Fruit fly (Drosophila melanogaster): ENCODE results near the gene CG43131.

CG43131 gene

dm6 chr3R:5094288-5094687 is 14.7 kb downstream of the CG43131 start:
- TF ChIP-seq woc (GFP tag; optimal IDR thresholded peaks at IDR 0.05) (no peak), h (GFP tag; optimal IDR thresholded peaks at IDR 0.05) (no peak), dsf (GFP tag; optimal IDR thresholded peaks at IDR 0.05; ENCODE audit: borderline replicate concordance) (no peak), pan (optimal IDR thresholded peaks at IDR 0.05) (no peak), Dfd (GFP tag; optimal IDR thresholded peaks at IDR 0.05) (no peak), jim (GFP tag; optimal IDR thresholded peaks at IDR 0.05) (no peak), Jra (GFP tag; optimal IDR thresholded peaks at IDR 0.05) (no peak), Hnf4 (GFP tag; optimal IDR thresholded peaks at IDR 0.05) (no peak), Mio (GFP tag; optimal IDR thresholded peaks at IDR 0.05) (no peak)

DNA sequence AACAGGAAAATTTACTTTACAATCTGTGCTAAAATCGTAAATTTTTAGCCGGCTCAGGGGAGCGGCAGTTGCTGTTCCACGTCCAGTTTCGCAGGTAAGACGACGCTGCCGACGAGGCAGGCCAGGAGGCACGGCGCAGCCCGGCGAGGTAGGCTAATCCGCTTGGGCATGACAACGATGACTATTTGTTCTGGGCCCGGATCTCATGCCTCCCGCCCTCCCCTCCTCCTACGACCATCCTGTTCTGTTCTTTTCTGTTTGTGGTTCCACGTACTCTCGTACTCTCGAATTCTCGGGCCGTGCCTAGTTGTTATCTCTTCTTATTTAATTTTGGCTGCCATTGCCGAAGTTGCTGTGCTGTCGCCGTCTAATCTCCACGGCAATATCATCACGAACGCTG is 18.7 kb downstream of the CG43131 start:
- TF ChIP-seq Hnf4 (GFP tag; optimal IDR thresholded peaks at IDR 0.05) (no peak), sage (GFP tag; optimal IDR thresholded peaks at IDR 0.05) (no peak), br (GFP tag; optimal IDR thresholded peaks at IDR 0.05) (no peak), CG32264 (GFP tag; optimal IDR thresholded peaks at IDR 0.05) (no peak), fru (GFP tag; optimal IDR thresholded peaks at IDR 0.05) (no peak)

DNA sequence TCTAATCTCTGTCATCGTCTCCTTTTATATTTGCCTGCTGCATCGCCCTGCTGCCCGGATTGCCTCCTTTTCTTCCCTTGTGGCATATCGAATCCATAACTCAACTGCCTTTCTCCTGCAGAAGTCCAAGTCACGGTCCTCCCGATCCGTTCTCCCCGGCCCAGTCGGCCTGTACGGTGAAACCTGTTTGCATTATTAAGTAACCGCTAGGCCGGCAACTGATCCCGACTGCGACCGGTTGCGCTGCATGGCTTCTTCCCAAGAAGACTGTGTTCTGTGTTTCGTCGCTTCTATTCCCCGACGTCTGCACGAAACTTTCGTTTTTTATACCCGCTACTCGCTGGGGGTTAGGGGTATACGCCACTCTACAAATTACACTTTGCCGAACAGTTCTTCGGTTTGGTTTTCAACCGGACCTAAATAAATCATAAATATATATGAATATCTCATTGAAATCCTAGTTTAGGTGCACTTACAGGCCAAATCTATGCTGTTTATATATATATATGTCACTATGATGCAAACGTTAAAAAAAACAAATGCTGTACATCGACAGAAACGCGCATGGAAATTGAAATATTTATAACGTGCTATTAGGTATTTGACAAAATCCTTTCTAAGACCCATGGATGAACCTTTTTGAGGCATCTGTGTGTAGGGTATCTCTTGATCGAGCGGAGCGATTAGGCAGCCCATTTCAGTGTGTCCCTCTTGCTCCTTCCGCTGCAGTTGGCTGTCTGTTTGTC is 19.3 kb downstream of the CG43131 start:
- TF ChIP-seq Dfd (GFP tag; optimal IDR thresholded peaks at IDR 0.05) = no peak
- TF ChIP-seq OdsH (GFP tag; optimal IDR thresholded peaks at IDR 0.05) = peak; percentile 50
- TF ChIP-seq dl (GFP tag; optimal IDR thresholded peaks at IDR 0.05; ENCODE audit: insufficient read depth in 1 of 2, partially characterized antibody in 2 of 2) = no peak
- TF ChIP-seq brk (GFP tag; optimal IDR thresholded peaks at IDR 0.05) = peak; percentile 56
- TF ChIP-seq Hnf4 (GFP tag; optimal IDR thresholded peaks at IDR 0.05) = no peak
- no peak for TF ChIP-seq pan (optimal IDR thresholded peaks at IDR 0.05)
- peak; percentile 50 for TF ChIP-seq dmrt93B (GFP tag; optimal IDR thresholded peaks at IDR 0.05)
- no peak for TF ChIP-seq Jra (GFP tag; optimal IDR thresholded peaks at IDR 0.05)
- TF ChIP-seq h (GFP tag; optimal IDR thresholded peaks at IDR 0.05) = peak; percentile 55
- no peak for TF ChIP-seq Abd-B (GFP tag; optimal IDR thresholded peaks at IDR 0.05)
- TF ChIP-seq Vsx2 (GFP tag; optimal IDR thresholded peaks at IDR 0.05; ENCODE audit: partially characterized antibody) = peak; percentile 33
- no peak for TF ChIP-seq Hr78 (GFP tag; optimal IDR thresholded peaks at IDR 0.05)
- peak; percentile 31 for TF ChIP-seq HLH106 (tag; optimal IDR thresholded peaks at IDR 0.05)
- TF ChIP-seq CG9705 (GFP tag; optimal IDR thresholded peaks at IDR 0.05) = no peak
- TF ChIP-seq woc (GFP tag; optimal IDR thresholded peaks at IDR 0.05) = peak; percentile 51
- no peak for TF ChIP-seq Mio (GFP tag; optimal IDR thresholded peaks at IDR 0.05)
- TF ChIP-seq tai (GFP tag; optimal IDR thresholded peaks at IDR 0.05) = no peak
- TF ChIP-seq psq (GFP tag; optimal IDR thresholded peaks at IDR 0.05) = peak; percentile 52
- TF ChIP-seq CG32264 (GFP tag; optimal IDR thresholded peaks at IDR 0.05) = no peak
- no peak for TF ChIP-seq GATAd (GFP tag; optimal IDR thresholded peaks at IDR 0.05)
- TF ChIP-seq ey (GFP tag; optimal IDR thresholded peaks at IDR 0.05) = peak; percentile 44
- peak; percentile 29 for TF ChIP-seq sage (GFP tag; optimal IDR thresholded peaks at IDR 0.05)
- peak; percentile 65 for TF ChIP-seq fru (GFP tag; optimal IDR thresholded peaks at IDR 0.05)
- TF ChIP-seq foxo (GFP tag; optimal IDR thresholded peaks at IDR 0.05) = peak in 1 of 2 experiments; percentile 61
- TF ChIP-seq CrebA (GFP tag; optimal IDR thresholded peaks at IDR 0.05; ENCODE audit: borderline replicate concordance) = no peak
- no peak for TF ChIP-seq N (GFP tag; optimal IDR thresholded peaks at IDR 0.05)
- TF ChIP-seq Sp1 (GFP tag; optimal IDR thresholded peaks at IDR 0.05) = peak; percentile 27
- no peak for TF ChIP-seq jim (GFP tag; optimal IDR thresholded peaks at IDR 0.05)
- TF ChIP-seq rgr (GFP tag; optimal IDR thresholded peaks at IDR 0.05) = peak; percentile 49
- TF ChIP-seq Rel (GFP tag; optimal IDR thresholded peaks at IDR 0.05) = no peak
- TF ChIP-seq Rel (tag; optimal IDR thresholded peaks at IDR 0.05) = no peak
- no peak for TF ChIP-seq sv (GFP tag; optimal IDR thresholded peaks at IDR 0.05)
- no peak for TF ChIP-seq Hr83 (GFP tag; optimal IDR thresholded peaks at IDR 0.05; ENCODE audit: poor library complexity, severe bottlenecking)
- peak; percentile 32 for TF ChIP-seq Dif (GFP tag; optimal IDR thresholded peaks at IDR 0.05; ENCODE audit: partially characterized antibody)
- peak; percentile 24 for TF ChIP-seq br (GFP tag; optimal IDR thresholded peaks at IDR 0.05)
- no peak for TF ChIP-seq usp (GFP tag; optimal IDR thresholded peaks at IDR 0.05)
- TF ChIP-seq lola (GFP tag; optimal IDR thresholded peaks at IDR 0.05) = no peak
- no peak for TF ChIP-seq Myc (optimal IDR thresholded peaks at IDR 0.05)
- TF ChIP-seq dsf (GFP tag; optimal IDR thresholded peaks at IDR 0.05; ENCODE audit: borderline replicate concordance) = no peak

All from whole organism, wandering third instar larva.